Fruit fly (Drosophila melanogaster): ENCODE data around the gene gwl.

Gene gwl

DNA sequence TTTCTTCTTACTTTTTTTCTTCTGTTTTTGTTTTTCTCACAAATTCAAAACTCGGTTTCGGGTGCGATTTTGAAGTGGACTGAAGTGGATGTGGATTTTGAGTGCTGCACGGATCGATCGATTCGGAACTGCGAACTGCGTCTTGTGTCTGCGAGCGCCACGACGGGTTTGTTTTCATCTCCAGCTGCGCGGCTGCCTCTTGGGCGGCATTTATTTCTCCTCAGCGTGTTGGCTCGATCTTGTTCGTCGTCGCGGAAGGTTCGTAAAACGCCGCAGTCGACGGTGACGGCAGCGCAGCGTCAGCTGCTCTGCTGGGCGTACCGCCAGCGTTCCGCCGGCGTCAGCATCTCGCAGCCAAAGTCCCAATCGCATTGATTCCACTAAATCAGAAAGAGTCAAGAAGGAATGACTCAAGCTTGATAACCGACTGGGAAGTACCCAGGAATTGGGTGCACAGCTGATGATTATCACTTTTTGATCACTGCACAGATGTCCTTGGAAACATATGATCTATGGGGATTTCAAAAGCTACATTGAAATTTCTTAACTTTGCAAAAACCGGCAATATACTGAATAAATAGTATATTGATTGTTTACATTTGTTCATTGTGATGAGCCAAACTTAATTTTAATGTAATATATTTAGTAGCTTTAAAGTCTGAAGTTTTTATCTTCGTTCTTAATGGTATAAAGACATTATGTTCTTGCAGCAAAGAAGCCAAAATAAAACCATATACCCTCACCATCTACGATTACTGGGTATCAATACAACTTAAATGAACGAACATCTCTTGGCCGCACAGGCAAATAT lies 49.0 kb downstream of the gwl start, which contains the start of gene CG7720 (continued):
- TF ChIP-seq ranshi (GFP tag; IDR thresholded peaks at IDR 0.05): 0 out of 2 replicates have a peak, but pooled peaks have one; percentile 9
- no peak for TF ChIP-seq CG17912 (GFP tag; optimal IDR thresholded peaks at IDR 0.05)
- TF ChIP-seq HmgD (GFP tag; optimal IDR thresholded peaks at IDR 0.05): no peak
- TF ChIP-seq CG10147 (GFP tag; optimal IDR thresholded peaks at IDR 0.05): peak; percentile 56
- TF ChIP-seq CG4820 (GFP tag; optimal IDR thresholded peaks at IDR 0.05): peak; percentile 64
- TF ChIP-seq CG13424 (tag; optimal IDR thresholded peaks at IDR 0.05): peak; percentile 64
- TF ChIP-seq CG18476 (GFP tag; optimal IDR thresholded peaks at IDR 0.05): peak; percentile 5
- peak; percentile 93 for TF ChIP-seq D19B (GFP tag; optimal IDR thresholded peaks at IDR 0.05)
- TF ChIP-seq CHES-1-like (GFP tag; optimal IDR thresholded peaks at IDR 0.05): peak; percentile 6
- TF ChIP-seq Med (GFP tag): peak; percentile 68
- no peak for TF ChIP-seq CG3838 (GFP tag; optimal IDR thresholded peaks at IDR 0.05)
- peak; percentile 68 for TF ChIP-seq Sox102F (GFP tag; optimal IDR thresholded peaks at IDR 0.05)
- peak; percentile 57 for TF ChIP-seq grau (tag; optimal IDR thresholded peaks at IDR 0.05)
- peak; percentile 42 for TF ChIP-seq CG6854 (GFP tag; optimal IDR thresholded peaks at IDR 0.05)
- TF ChIP-seq Stat92E (GFP tag; optimal IDR thresholded peaks at IDR 0.05): no peak
- no peak for TF ChIP-seq CG11695 (GFP tag; IDR thresholded peaks at IDR 0.05)
- 0 out of 3 replicates have a peak, but pooled peaks have one; percentile 43 for TF ChIP-seq CG11560 (tag; IDR thresholded peaks at IDR 0.05)
- no peak for TF ChIP-seq emc (GFP tag; optimal IDR thresholded peaks at IDR 0.05)
- no peak for TF ChIP-seq CG6683 (GFP tag; optimal IDR thresholded peaks at IDR 0.05)
- TF ChIP-seq caup (GFP tag; optimal IDR thresholded peaks at IDR 0.05; ENCODE audit: severe bottlenecking): peak; percentile 18
- TF ChIP-seq Ets65A (GFP tag): peak; percentile 50
- no peak for TF ChIP-seq CG10431 (GFP tag; optimal IDR thresholded peaks at IDR 0.05)
- TF ChIP-seq CG10267 (tag; optimal IDR thresholded peaks at IDR 0.05): peak; percentile 15
- no peak for TF ChIP-seq Camta (GFP tag; optimal IDR thresholded peaks at IDR 0.05)
- peak; percentile 48 for TF ChIP-seq Ssrp (tag; optimal IDR thresholded peaks at IDR 0.05)
- peak; percentile 27 for TF ChIP-seq CG17359 (tag; optimal IDR thresholded peaks at IDR 0.05)
- TF ChIP-seq nau (GFP tag; optimal IDR thresholded peaks at IDR 0.05): peak; percentile 40
- peak; percentile 45 for TF ChIP-seq sisA (GFP tag; IDR thresholded peaks at IDR 0.05)
- no peak for TF ChIP-seq CG43689 (GFP tag; IDR thresholded peaks at IDR 0.05)
- TF ChIP-seq CG12391 (tag; optimal IDR thresholded peaks at IDR 0.05): peak; percentile 54
- TF ChIP-seq Hsf (GFP tag; optimal IDR thresholded peaks at IDR 0.05): peak; percentile 43
- peak in 1 of 2 experiments; percentile 67 for TF ChIP-seq eve (GFP tag; optimal IDR thresholded peaks at IDR 0.05)
- TF ChIP-seq seq (GFP tag; IDR thresholded peaks at IDR 0.05): no peak
- no peak for TF ChIP-seq CG8290 (GFP tag; optimal IDR thresholded peaks at IDR 0.05)
- TF ChIP-seq CG8290 (tag; optimal IDR thresholded peaks at IDR 0.05): no peak
- TF ChIP-seq unpg (GFP tag; optimal IDR thresholded peaks at IDR 0.05): peak; percentile 11

DNA sequence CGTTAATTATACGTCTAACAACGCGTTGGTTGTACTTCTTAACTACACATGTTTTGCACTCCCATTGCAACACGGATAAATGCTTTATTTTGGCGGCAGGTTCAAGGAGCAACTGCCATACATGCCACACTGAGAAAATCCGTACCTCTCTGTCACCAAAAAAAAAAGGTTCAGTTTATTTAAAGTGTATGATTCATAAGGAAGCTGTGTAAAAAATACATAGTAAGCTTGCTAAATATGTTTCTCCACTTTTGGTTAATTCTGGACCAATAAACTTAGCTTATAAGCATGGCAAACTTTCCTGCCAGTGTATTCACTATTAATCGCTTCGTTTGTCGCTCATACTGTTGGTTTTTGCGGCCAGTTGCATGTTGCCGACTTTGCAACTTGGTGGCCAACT lies 50.1 kb downstream of the gwl start:
- TF ChIP-seq Drgx (GFP tag; IDR thresholded peaks at IDR 0.05) (peak; percentile 27; the same call in 1 of the 2 replicates), CG14965 (GFP tag; optimal IDR thresholded peaks at IDR 0.05; ENCODE audit: borderline replicate concordance) (no peak), fru (optimal IDR thresholded peaks at IDR 0.05) (no peak), CG6765 (GFP tag; optimal IDR thresholded peaks at IDR 0.05) (no peak)
